Worm (Caenorhabditis elegans): ENCODE data around the gene Y75B8A.23.

ce11 chrIII:12235359-12235758, 15.1 kb upstream of the Y75B8A.23 start:
- TF ChIP-seq unc-62 (GFP tag; optimal IDR thresholded peaks at IDR 0.05) = no peak
- no peak for TF ChIP-seq flh-1 (GFP tag; optimal IDR thresholded peaks at IDR 0.05)
- no peak for TF ChIP-seq drap-1 (GFP tag; optimal IDR thresholded peaks at IDR 0.05)
- no peak for TF ChIP-seq sem-2 (GFP tag; optimal IDR thresholded peaks at IDR 0.05)
- no peak for TF ChIP-seq nhr-76 (tag; optimal IDR thresholded peaks at IDR 0.05)
- no peak for TF ChIP-seq lin-13 (tag; optimal IDR thresholded peaks at IDR 0.05)
- no peak for TF ChIP-seq pha-4 (tag; optimal IDR thresholded peaks at IDR 0.05)
- TF ChIP-seq blmp-1 (tag; optimal IDR thresholded peaks at IDR 0.05) = no peak
- no peak for TF ChIP-seq snpc-4 (tag; optimal IDR thresholded peaks at IDR 0.05)
- TF ChIP-seq elt-3 (tag; optimal IDR thresholded peaks at IDR 0.05) = no peak
- TF ChIP-seq hlh-1 (tag; optimal IDR thresholded peaks at IDR 0.05) = no peak
- no peak for TF ChIP-seq elt-1 (tag; optimal IDR thresholded peaks at IDR 0.05; ENCODE audit: borderline replicate concordance, insufficient read depth)
- TF ChIP-seq mab-5 (tag; optimal IDR thresholded peaks at IDR 0.05) = no peak
- TF ChIP-seq unc-39 (tag; optimal IDR thresholded peaks at IDR 0.05) = no peak
